Fruit fly (Drosophila melanogaster) whole organism, embryonic: ENCODE data around the gene Mtp.

ENCODE experiments used
- CoRest ChIP-seq: fragments of 200-800 bp; sonication (Bioruptor generic); optimal IDR thresholded peaks from 3 replicates; lab custom pipeline; 2018; ENCODE audit warnings: missing biosample characterization, mild to moderate bottlenecking, missing genetic modification characterization, moderate library complexity
- Jarid2 ChIP-seq: fragments of 200-800 bp; sonication (Bioruptor generic); optimal IDR thresholded peaks from 3 replicates; lab custom pipeline; 2017; ENCODE audit warnings: mild to moderate bottlenecking, missing biosample characterization, missing genetic modification reagents, missing genetic modification characterization
- ac ChIP-seq: fragments of 200-800 bp; sonication (Bioruptor generic); optimal IDR thresholded peaks from 3 replicates; lab custom pipeline; 2017; ENCODE audit warnings: missing biosample characterization, mild to moderate bottlenecking, missing genetic modification characterization
- pfk ChIP-seq: fragments of 200-800 bp; sonication (Bioruptor generic); optimal IDR thresholded peaks from 2 replicates; lab custom pipeline; 2018; ENCODE audit warnings: missing biosample characterization, mild to moderate bottlenecking, missing genetic modification characterization, moderate library complexity
- rib ChIP-seq: fragments of 200-800 bp; sonication (Bioruptor generic); IDR thresholded peaks from 2 replicates; pipeline ENCODE4 v1.3.6; 2022; ENCODE audit warnings: missing biosample characterization, missing genetic modification characterization

dm6 chr2L:20923088-20923571 is 454 bp upstream of the Mtp start:
- no peak for TF ChIP-seq pfk
- TF ChIP-seq CoRest (tag; lab: Kevin White, UChicago) = no peak
- no peak for TF ChIP-seq Jarid2 (GFP tag; lab: Kevin White, UChicago)
- TF ChIP-seq ac = no peak
- TF ChIP-seq rib = no peak
